Worm (Caenorhabditis elegans): Measurements from ENCODE around the gene ida-1.

- TF ChIP-seq tbx-2 (tag; optimal IDR thresholded peaks at IDR 0.05): no peak
- TF ChIP-seq snpc-4 (tag; optimal IDR thresholded peaks at IDR 0.05): no peak
- no peak for TF ChIP-seq nhr-12 (tag; optimal IDR thresholded peaks at IDR 0.05)
- no peak for TF ChIP-seq egl-27 (tag; optimal IDR thresholded peaks at IDR 0.05)
- no peak for TF ChIP-seq nhr-25 (tag; optimal IDR thresholded peaks at IDR 0.05)
- no peak for TF ChIP-seq lin-39 (tag; optimal IDR thresholded peaks at IDR 0.05)
These were observed 26.0 kb upstream of the ida-1 start for ce11 chrIII:5729367-5729766.

Data from whole organism, L3 larva.